Worm (Caenorhabditis elegans) whole organism, L1 larva: ENCODE results near the gene clec-171.

Experiments used
- C34B4.2 ChIP-seq: sonication (generic microtip); optimal IDR thresholded peaks from 2 replicates; lab custom pipeline; 2017; ENCODE audit warnings: mild to moderate bottlenecking, missing genetic modification characterization, missing compliant biosample characterization
- aly-2 ChIP-seq: fragments of 150-350 bp; optimal IDR thresholded peaks from 2 replicates; lab custom pipeline; 2014; ENCODE audit warnings: missing biosample characterization, missing genetic modification characterization
- ceh-88 ChIP-seq: fragments of 200-800 bp; sonication (Bioruptor generic); IDR thresholded peaks from 2 replicates; pipeline ENCODE4 v1.3.6; 2022; ENCODE audit warnings: missing genetic modification characterization, missing compliant biosample characterization
- dsc-1 ChIP-seq: sonication (generic microtip); optimal IDR thresholded peaks from 2 replicates; lab custom pipeline; 2016; ENCODE audit warnings: mild to moderate bottlenecking, missing genetic modification characterization, missing compliant biosample characterization
- efl-3 ChIP-seq: fragments of 200-800 bp; sonication (Bioruptor generic); optimal IDR thresholded peaks from 2 replicates; lab custom pipeline; 2018; ENCODE audit warnings: mild to moderate bottlenecking, missing genetic modification characterization, missing compliant biosample characterization
- egl-13 ChIP-seq: sonication (generic microtip); optimal IDR thresholded peaks from 2 replicates; lab custom pipeline; 2016; ENCODE audit warnings: missing genotype, missing genetic modification reagents, missing genetic modification characterization, missing compliant biosample characterization
- elt-2 ChIP-seq: sonication (generic microtip); optimal IDR thresholded peaks from 2 replicates; lab custom pipeline; 2016; ENCODE audit warnings: missing genetic modification characterization, mild to moderate bottlenecking, inconsistent platforms, missing compliant biosample characterization, missing genetic modification reagents
- ets-5 ChIP-seq: fragments of 200-800 bp; sonication (Bioruptor generic); IDR thresholded peaks from 2 replicates; pipeline ENCODE4 v1.3.6; 2022; ENCODE audit warnings: missing genetic modification characterization, missing compliant biosample characterization
- hlh-17 ChIP-seq: fragments of 200-800 bp; sonication (Bioruptor generic); optimal IDR thresholded peaks from 2 replicates; lab custom pipeline; 2018; ENCODE audit warnings: missing genetic modification characterization, mild to moderate bottlenecking, missing compliant biosample characterization, moderate library complexity, borderline replicate concordance
- irx-1 ChIP-seq: sonication (generic microtip); optimal IDR thresholded peaks from 2 replicates; lab custom pipeline; 2016; ENCODE audit warnings: missing genetic modification characterization, missing compliant biosample characterization
- isw-1 ChIP-seq: fragments of 200-800 bp; sonication (Bioruptor generic); IDR thresholded peaks from 2 replicates; pipeline ENCODE4 v1.3.6; 2022; ENCODE audit warnings: missing genetic modification characterization, missing compliant biosample characterization
- jun-1 ChIP-seq: fragments of 150-350 bp; optimal IDR thresholded peaks from 2 replicates; lab custom pipeline; 2014; ENCODE audit warnings: missing biosample characterization, missing genetic modification reagents, missing genetic modification characterization
- lin-14 ChIP-seq: fragments of 200-800 bp; sonication (Bioruptor generic); optimal IDR thresholded peaks from 2 replicates; lab custom pipeline; 2018; ENCODE audit warnings: mild to moderate bottlenecking, missing genetic modification characterization, moderate library complexity, missing compliant biosample characterization
- lin-35 ChIP-seq, 2 experiments: fragments of 150-350 bp; optimal IDR thresholded peaks; 2 replicates each; lab custom pipeline; 2014; ENCODE audit warnings: missing biosample characterization in 2 of 2, missing genetic modification characterization in 2 of 2, missing genetic modification reagents in 2 of 2
- lin-39 ChIP-seq: fragments of 150-350 bp; optimal IDR thresholded peaks from 2 replicates; lab custom pipeline; 2014; ENCODE audit warnings: missing biosample characterization, missing genetic modification reagents, missing genetic modification characterization
- mdl-1 ChIP-seq, 2 experiments: fragments of 150-350 bp; optimal IDR thresholded peaks; 2 replicates each; lab custom pipeline; 2014 to 2017; ENCODE audit warnings: missing biosample characterization in 2 of 2, missing genetic modification characterization in 2 of 2, inconsistent platforms in 1 of 2
- mef-2 ChIP-seq: fragments of 150-350 bp; optimal IDR thresholded peaks from 2 replicates; lab custom pipeline; 2014; ENCODE audit warnings: missing biosample characterization, missing genetic modification characterization
- mep-1 ChIP-seq: fragments of 150-350 bp; optimal IDR thresholded peaks from 2 replicates; lab custom pipeline; 2014; ENCODE audit warnings: missing biosample characterization, missing genetic modification characterization
- nhr-19 ChIP-seq: fragments of 200-800 bp; sonication (Bioruptor generic); conservative IDR thresholded peaks from 2 replicates; pipeline ENCODE4 v1.3.6; 2022; ENCODE audit warnings: missing genetic modification characterization, missing compliant biosample characterization
- nhr-237 ChIP-seq: fragments of 150-350 bp; optimal IDR thresholded peaks from 2 replicates; lab custom pipeline; 2014; ENCODE audit warnings: missing biosample characterization, missing genetic modification characterization
- nhr-76 ChIP-seq: sonication (generic microtip); optimal IDR thresholded peaks from 2 replicates; lab custom pipeline; 2017; ENCODE audit warnings: missing biosample characterization, missing genetic modification characterization
- nhr-85 ChIP-seq: sonication (generic microtip); peaks from one replicate; lab custom pipeline; 2016; ENCODE audit warnings: missing genetic modification characterization, inconsistent platforms, missing compliant biosample characterization
- nhr-90 ChIP-seq: sonication (generic microtip); optimal IDR thresholded peaks from 2 replicates; lab custom pipeline; 2016; ENCODE audit warnings: mild to moderate bottlenecking, missing genetic modification characterization, missing compliant biosample characterization; ENCODE audit not compliant: poor library complexity
- pax-3 ChIP-seq: fragments of 200-800 bp; sonication (Bioruptor generic); optimal IDR thresholded peaks from 2 replicates; lab custom pipeline; 2018; ENCODE audit warnings: mild to moderate bottlenecking, missing genetic modification characterization, moderate library complexity, missing compliant biosample characterization
- pqm-1 ChIP-seq: sonication (generic microtip); optimal IDR thresholded peaks from 3 replicates; lab custom pipeline; 2017; ENCODE audit warnings: missing biosample characterization, missing genetic modification characterization
- snpc-4 ChIP-seq: fragments of 150-350 bp; optimal IDR thresholded peaks from 2 replicates; lab custom pipeline; 2014; ENCODE audit warnings: missing biosample characterization, missing genetic modification characterization
- snu-23 ChIP-seq: sonication (generic microtip); optimal IDR thresholded peaks from 2 replicates; lab custom pipeline; 2016; ENCODE audit warnings: missing genetic modification characterization, missing compliant biosample characterization
- sptf-1 ChIP-seq: fragments of 150-350 bp; optimal IDR thresholded peaks from 2 replicates; lab custom pipeline; 2014; ENCODE audit warnings: missing biosample characterization, missing genetic modification characterization
- sup-37 ChIP-seq: fragments of 200-800 bp; sonication (Bioruptor generic); optimal IDR thresholded peaks from 2 replicates; lab custom pipeline; 2018; ENCODE audit warnings: mild to moderate bottlenecking, missing genetic modification characterization, missing compliant biosample characterization
- unc-62 ChIP-seq: fragments of 150-350 bp; optimal IDR thresholded peaks from 2 replicates; lab custom pipeline; 2014; ENCODE audit warnings: missing biosample characterization, missing genetic modification reagents, missing genetic modification characterization
- unc-86 ChIP-seq: sonication (generic microtip); optimal IDR thresholded peaks from 2 replicates; lab custom pipeline; 2016; ENCODE audit warnings: missing genetic modification characterization, missing compliant biosample characterization
- unc-98 ChIP-seq: fragments of 200-800 bp; sonication (Bioruptor generic); IDR thresholded peaks from 2 replicates; pipeline ENCODE4 v1.3.6; 2022; ENCODE audit warnings: missing genetic modification characterization, missing compliant biosample characterization
- vab-15 ChIP-seq: sonication (generic microtip); optimal IDR thresholded peaks from 2 replicates; lab custom pipeline; 2017; ENCODE audit warnings: missing genotype, mild to moderate bottlenecking, missing genetic modification characterization, missing compliant biosample characterization

Gene clec-171

ce11 chrIV:1465462-1465861, 38.3 kb upstream of the clec-171 start (continued):
- TF ChIP-seq irx-1 (no peak), sup-37 (GFP tag; lab: Kevin White, UChicago) (no peak), snpc-4 (tag; lab: Kevin White, UChicago) (no peak)

- TF ChIP-seq nhr-237 (tag; lab: Kevin White, UChicago) (no peak), unc-86 (tag; lab: Kevin White, UChicago) (no peak), pax-3 (no peak), hlh-17 (GFP tag; lab: Kevin White, UChicago) (no peak)
Observed at ce11 chrIV:1461463-1461862, 34.3 kb upstream of the clec-171 start.

DNA sequence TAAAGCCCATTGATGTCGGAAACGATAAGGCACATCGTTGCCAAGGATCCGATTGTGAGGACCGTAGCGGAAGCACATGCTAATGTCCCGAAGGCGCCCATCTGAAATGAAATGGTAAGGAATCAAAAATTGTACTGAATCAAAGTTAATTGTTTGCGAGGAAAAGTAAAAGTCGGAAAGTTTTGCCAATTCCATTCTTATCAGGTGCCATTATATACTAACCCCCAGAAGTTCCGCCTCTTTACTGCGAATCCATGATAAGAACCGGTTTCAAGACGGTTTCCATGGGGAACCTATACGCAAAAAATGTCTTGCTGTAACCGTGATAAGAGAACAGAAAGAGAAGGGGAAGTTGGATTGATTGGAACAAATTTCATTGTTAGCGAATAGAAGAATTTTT, 33.5 kb upstream of the clec-171 start, which contains the start of gene col-106:
Gene col-106, minus strand, starts transcription at position 101 of the 400 bp plus-strand sequence.
- TF ChIP-seq mep-1 (tag; lab: Kevin White, UChicago) = no peak
- TF ChIP-seq unc-98 = no peak
- no peak for TF ChIP-seq lin-39 (tag; lab: Kevin White, UChicago)
- TF ChIP-seq nhr-76 = no peak
- no peak for TF ChIP-seq ets-5 (GFP tag; lab: Robert Waterston, UW)
- TF ChIP-seq ceh-88 (GFP tag; lab: Robert Waterston, UW) = no peak
- TF ChIP-seq hlh-17 (GFP tag; lab: Kevin White, UChicago) = no peak
- TF ChIP-seq aly-2 (tag; lab: Kevin White, UChicago) = no peak
- TF ChIP-seq C34B4.2 (tag; lab: Kevin White, UChicago) = no peak
- no peak for TF ChIP-seq dsc-1 (tag; lab: Kevin White, UChicago)
- no peak for TF ChIP-seq jun-1 (tag; lab: Kevin White, UChicago)
- TF ChIP-seq vab-15 (tag; lab: Kevin White, UChicago) = no peak
- TF ChIP-seq lin-14 (GFP tag; lab: Kevin White, UChicago) = no peak

- TF ChIP-seq vab-15 (tag; lab: Kevin White, UChicago) (no peak), isw-1 (GFP tag; lab: Robert Waterston, UW) (no peak), nhr-85 (tag; lab: Kevin White, UChicago) (no peak), nhr-90 (tag; lab: Kevin White, UChicago) (no peak), elt-2 (tag; lab: Kevin White, UChicago) (no peak), efl-3 (GFP tag; lab: Kevin White, UChicago) (no peak), ceh-88 (GFP tag; lab: Robert Waterston, UW) (no peak), mef-2 (tag; lab: Kevin White, UChicago) (no peak), aly-2 (tag; lab: Kevin White, UChicago) (no peak), mdl-1 (tag; optimal IDR thresholded peaks at IDR 0.05; lab: Kevin White, UChicago) (no peak), snu-23 (GFP tag; lab: Kevin White, UChicago) (no peak), lin-35 (GFP tag; optimal IDR thresholded peaks at IDR 0.05; lab: Kevin White, UChicago) (no peak), pqm-1 (tag; lab: Kevin White, UChicago) (no peak), nhr-19 (no peak), sup-37 (GFP tag; lab: Kevin White, UChicago) (no peak), dsc-1 (tag; lab: Kevin White, UChicago) (no peak), sptf-1 (no peak), unc-62 (no peak)
Observed at ce11 chrIV:1459826-1460489, 32.8 kb upstream of the clec-171 start.

ce11 chrIV:1459419-1459818, 32.2 kb upstream of the clec-171 start:
- no peak for TF ChIP-seq egl-13 (tag; lab: Kevin White, UChicago)
- no peak for TF ChIP-seq nhr-237 (tag; lab: Kevin White, UChicago)
